Worm (Caenorhabditis elegans) whole organism, L1 larva: ENCODE measurements around the gene gfi-3.

Source experiments
- C34B4.2 ChIP-seq: sonication (generic microtip); optimal IDR thresholded peaks from 2 replicates; lab custom pipeline; 2017; ENCODE audit warnings: mild to moderate bottlenecking, missing genetic modification characterization, missing compliant biosample characterization
- hlh-17 ChIP-seq: fragments of 200-800 bp; sonication (Bioruptor generic); optimal IDR thresholded peaks from 2 replicates; lab custom pipeline; 2018; ENCODE audit warnings: missing genetic modification characterization, mild to moderate bottlenecking, missing compliant biosample characterization, moderate library complexity, borderline replicate concordance
- lin-39 ChIP-seq: fragments of 150-350 bp; optimal IDR thresholded peaks from 2 replicates; lab custom pipeline; 2014; ENCODE audit warnings: missing biosample characterization, missing genetic modification reagents, missing genetic modification characterization
- nhr-12 ChIP-seq: sonication (generic microtip); optimal IDR thresholded peaks from 2 replicates; lab custom pipeline; 2017; ENCODE audit warnings: missing biosample characterization, missing genetic modification characterization
- nhr-237 ChIP-seq: fragments of 150-350 bp; optimal IDR thresholded peaks from 2 replicates; lab custom pipeline; 2014; ENCODE audit warnings: missing biosample characterization, missing genetic modification characterization
- nhr-47 ChIP-seq: sonication (generic microtip); optimal IDR thresholded peaks from 2 replicates; lab custom pipeline; 2016; ENCODE audit warnings: mild to moderate bottlenecking, missing genetic modification characterization, moderate library complexity, missing compliant biosample characterization
- nhr-76 ChIP-seq: sonication (generic microtip); optimal IDR thresholded peaks from 2 replicates; lab custom pipeline; 2017; ENCODE audit warnings: missing biosample characterization, missing genetic modification characterization
- nhr-77 ChIP-seq: fragments of 150-350 bp; optimal IDR thresholded peaks from 2 replicates; lab custom pipeline; 2014; ENCODE audit warnings: missing biosample characterization, missing genetic modification characterization
- pax-3 ChIP-seq: fragments of 200-800 bp; sonication (Bioruptor generic); optimal IDR thresholded peaks from 2 replicates; lab custom pipeline; 2018; ENCODE audit warnings: mild to moderate bottlenecking, missing genetic modification characterization, moderate library complexity, missing compliant biosample characterization
- unc-62 ChIP-seq: fragments of 150-350 bp; optimal IDR thresholded peaks from 2 replicates; lab custom pipeline; 2014; ENCODE audit warnings: missing biosample characterization, missing genetic modification reagents, missing genetic modification characterization
- vab-15 ChIP-seq: sonication (generic microtip); optimal IDR thresholded peaks from 2 replicates; lab custom pipeline; 2017; ENCODE audit warnings: missing genotype, mild to moderate bottlenecking, missing genetic modification characterization, missing compliant biosample characterization
- ztf-11 ChIP-seq, 2 experiments: sonication (generic microtip); optimal IDR thresholded peaks; 2 replicates each; lab custom pipeline; 2016 to 2017; ENCODE audit warnings: missing genetic modification characterization in 2 of 2, missing biosample characterization in 1 of 2, missing compliant biosample characterization in 1 of 2
- ztf-4 ChIP-seq: fragments of 150-350 bp; optimal IDR thresholded peaks from 2 replicates; lab custom pipeline; 2014; ENCODE audit warnings: missing biosample characterization, missing genetic modification characterization

DNA sequence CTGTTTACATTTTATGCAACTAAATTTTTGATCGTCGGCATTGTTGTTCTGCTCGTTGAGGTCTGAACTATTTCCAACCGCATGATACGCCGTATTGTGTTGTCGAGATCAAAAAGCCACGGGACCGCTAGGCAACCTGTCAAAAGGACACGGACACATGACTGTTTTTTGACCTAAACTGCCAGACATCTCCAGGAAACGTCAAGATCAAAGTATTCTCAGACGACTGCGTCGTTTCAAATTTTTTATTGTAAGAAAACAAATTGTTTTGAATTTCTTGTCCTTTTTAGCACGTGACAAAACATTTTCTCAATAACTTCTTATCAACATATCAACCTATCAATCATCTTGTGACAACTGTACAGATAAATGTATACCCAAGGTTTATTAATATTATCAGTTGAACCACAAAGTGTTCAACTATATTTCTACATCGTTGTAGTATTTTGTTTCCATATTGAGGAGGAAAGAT, 21.8 kb downstream of the gfi-3 start:
- TF ChIP-seq unc-62 (GFP tag; lab: Kevin White, UChicago) (no peak), vab-15 (no peak), nhr-237 (tag; lab: Kevin White, UChicago) (no peak), lin-39 (tag; lab: Kevin White, UChicago) (no peak), nhr-12 (tag; lab: Kevin White, UChicago) (no peak), pax-3 (no peak), nhr-47 (tag; lab: Kevin White, UChicago) (peak; percentile 63), nhr-77 (no peak), hlh-17 (GFP tag; lab: Kevin White, UChicago) (no peak), nhr-76 (tag; lab: Kevin White, UChicago) (no peak), ztf-11 (tag; optimal IDR thresholded peaks at IDR 0.05; lab: Kevin White, UChicago) (no peak), C34B4.2 (tag; lab: Kevin White, UChicago) (no peak), ztf-4 (tag; lab: Kevin White, UChicago) (no peak)
